Fruit fly (Drosophila melanogaster) whole organism, prepupa: ENCODE measurements around the gene CG31221.

Experiments
- Blimp-1 ChIP-seq: fragments of 200-800 bp; sonication (Bioruptor generic); optimal IDR thresholded peaks from 3 replicates; lab custom pipeline; 2017; ENCODE audit warnings: missing biosample characterization, missing genetic modification characterization, mild to moderate bottlenecking, moderate library complexity, missing genetic modification reagents
- CG10631 ChIP-seq: fragments of 200-800 bp; sonication (Bioruptor generic); optimal IDR thresholded peaks from 2 replicates; lab custom pipeline; 2016; ENCODE audit warnings: missing biosample characterization, missing genetic modification characterization
- CG11294 ChIP-seq: fragments of 200-800 bp; sonication (Bioruptor generic); IDR thresholded peaks from 2 replicates; pipeline ENCODE4 v1.3.6; 2022; ENCODE audit warnings: missing biosample characterization, missing genetic modification characterization
- CG11762 ChIP-seq: fragments of 200-800 bp; sonication (Bioruptor generic); optimal IDR thresholded peaks from 3 replicates; lab custom pipeline; 2016; ENCODE audit warnings: missing biosample characterization, missing genetic modification characterization; ENCODE audit not compliant: insufficient read depth
- CG11902 ChIP-seq: fragments of 200-800 bp; sonication (Bioruptor generic); optimal IDR thresholded peaks from 3 replicates; lab custom pipeline; 2016; ENCODE audit warnings: missing biosample characterization, missing genetic modification characterization
- CG15336 ChIP-seq: fragments of 200-800 bp; sonication (Bioruptor generic); IDR thresholded peaks from 2 replicates; pipeline ENCODE4 v1.3.6; 2022; ENCODE audit warnings: missing biosample characterization, missing genetic modification characterization
- CG32006 ChIP-seq: fragments of 200-800 bp; sonication (Bioruptor generic); optimal IDR thresholded peaks from 3 replicates; lab custom pipeline; 2017; ENCODE audit warnings: missing biosample characterization, mild to moderate bottlenecking, missing genetic modification characterization
- CG4318 ChIP-seq: fragments of 200-800 bp; sonication (Bioruptor generic); optimal IDR thresholded peaks from 3 replicates; lab custom pipeline; 2017; ENCODE audit warnings: missing biosample characterization, mild to moderate bottlenecking, missing genetic modification characterization
- CG6163 ChIP-seq: fragments of 200-800 bp; sonication (Bioruptor generic); IDR thresholded peaks from 3 replicates; pipeline ENCODE4 v1.3.6; 2022; ENCODE audit warnings: missing biosample characterization, missing genetic modification characterization
- CG6276 ChIP-seq: fragments of 200-800 bp; sonication (Bioruptor generic); optimal IDR thresholded peaks from 2 replicates; lab custom pipeline; 2017; ENCODE audit warnings: missing biosample characterization, mild to moderate bottlenecking, missing genetic modification characterization
- CG6854 ChIP-seq: fragments of 200-800 bp; sonication (Bioruptor generic); optimal IDR thresholded peaks from 2 replicates; lab custom pipeline; 2017; ENCODE audit warnings: missing biosample characterization, mild to moderate bottlenecking, missing genetic modification characterization
- CG7368 ChIP-seq: fragments of 200-800 bp; sonication (Bioruptor generic); optimal IDR thresholded peaks from 3 replicates; lab custom pipeline; 2016; ENCODE audit warnings: missing biosample characterization, missing genetic modification characterization
- CG8119 ChIP-seq: fragments of 200-800 bp; sonication (Bioruptor generic); IDR thresholded peaks from 3 replicates; pipeline ENCODE4 v1.3.6; 2022; ENCODE audit warnings: missing biosample characterization, missing genetic modification characterization
- CG8632 ChIP-seq: fragments of 200-800 bp; sonication (Bioruptor generic); optimal IDR thresholded peaks from 3 replicates; lab custom pipeline; 2016; ENCODE audit warnings: missing biosample characterization, missing genetic modification characterization
- CG9139 ChIP-seq: fragments of 200-800 bp; sonication (Bioruptor generic); optimal IDR thresholded peaks from 3 replicates; lab custom pipeline; 2017; ENCODE audit warnings: missing biosample characterization, mild to moderate bottlenecking, missing genetic modification characterization
- Eip75B ChIP-seq: fragments of 200-800 bp; sonication (Bioruptor generic); optimal IDR thresholded peaks from 3 replicates; lab custom pipeline; 2016; ENCODE audit warnings: missing biosample characterization, missing genetic modification characterization
- Eip78C ChIP-seq: fragments of 200-800 bp; sonication (Bioruptor generic); peaks from one replicate; lab custom pipeline; 2016; ENCODE audit warnings: missing biosample characterization, missing genetic modification characterization
- Ets21C ChIP-seq: fragments of 200-800 bp; sonication (Bioruptor generic); optimal IDR thresholded peaks from 3 replicates; lab custom pipeline; 2016; ENCODE audit warnings: missing biosample characterization, missing genetic modification characterization
- Ets96B ChIP-seq: fragments of 200-800 bp; optimal IDR thresholded peaks from 2 replicates; lab custom pipeline; 2019; ENCODE audit warnings: missing biosample characterization, mild to moderate bottlenecking, missing genetic modification characterization, moderate library complexity
- Gug ChIP-seq: fragments of 200-800 bp; sonication (Bioruptor generic); IDR thresholded peaks from 2 replicates; pipeline ENCODE4 v1.3.6; 2022; ENCODE audit warnings: missing biosample characterization, missing genetic modification characterization
- Hr39 ChIP-seq: fragments of 200-800 bp; sonication (Bioruptor generic); optimal IDR thresholded peaks from 2 replicates; lab custom pipeline; 2016; ENCODE audit warnings: missing biosample characterization, missing genetic modification characterization
- Hr4 ChIP-seq: fragments of 200-800 bp; sonication (Bioruptor generic); optimal IDR thresholded peaks from 3 replicates; lab custom pipeline; 2016; ENCODE audit warnings: missing biosample characterization, missing genetic modification characterization
- Lpt ChIP-seq: fragments of 200-800 bp; sonication (Bioruptor generic); optimal IDR thresholded peaks from 3 replicates; lab custom pipeline; 2016; ENCODE audit warnings: missing biosample characterization, missing genetic modification characterization
- Met ChIP-seq: fragments of 200-800 bp; sonication (Bioruptor generic); optimal IDR thresholded peaks from 3 replicates; lab custom pipeline; 2016; ENCODE audit warnings: missing biosample characterization, missing genetic modification characterization
- OdsH ChIP-seq: fragments of 200-800 bp; sonication (Bioruptor generic); optimal IDR thresholded peaks from 3 replicates; lab custom pipeline; 2016; ENCODE audit warnings: missing biosample characterization, missing genetic modification characterization
- Sox14 ChIP-seq: fragments of 200-800 bp; sonication (Bioruptor generic); optimal IDR thresholded peaks from 3 replicates; lab custom pipeline; 2016; ENCODE audit warnings: missing biosample characterization, missing genetic modification characterization
- achi ChIP-seq: fragments of 200-800 bp; sonication (Bioruptor generic); optimal IDR thresholded peaks from 3 replicates; lab custom pipeline; 2016; ENCODE audit warnings: missing biosample characterization, missing genetic modification characterization
- acj6 ChIP-seq: fragments of 200-800 bp; sonication (Bioruptor generic); optimal IDR thresholded peaks from 3 replicates; lab custom pipeline; 2016; ENCODE audit warnings: missing biosample characterization, missing genetic modification characterization
- cyc ChIP-seq: fragments of 200-800 bp; sonication (Bioruptor generic); optimal IDR thresholded peaks from 3 replicates; lab custom pipeline; 2016; ENCODE audit warnings: missing biosample characterization, missing genetic modification characterization
- dac ChIP-seq: fragments of 200-800 bp; sonication (Bioruptor generic); optimal IDR thresholded peaks from 2 replicates; lab custom pipeline; 2017; ENCODE audit warnings: missing biosample characterization, mild to moderate bottlenecking, missing genetic modification characterization
- dsx ChIP-seq: fragments of 200-800 bp; optimal IDR thresholded peaks from 3 replicates; lab custom pipeline; 2019; ENCODE audit warnings: missing biosample characterization, mild to moderate bottlenecking, missing genetic modification characterization, moderate library complexity; ENCODE audit not compliant: poor library complexity, severe bottlenecking
- eg ChIP-seq: fragments of 200-800 bp; sonication (Bioruptor generic); IDR thresholded peaks from 3 replicates; pipeline ENCODE4 v1.3.6; 2022; ENCODE audit warnings: missing biosample characterization, missing genetic modification characterization
- esn ChIP-seq: fragments of 200-800 bp; sonication (Bioruptor generic); optimal IDR thresholded peaks from 2 replicates; lab custom pipeline; 2016; ENCODE audit warnings: missing biosample characterization, mild to moderate bottlenecking, missing genetic modification characterization, moderate library complexity
- fd59A ChIP-seq: fragments of 200-800 bp; sonication (Bioruptor generic); optimal IDR thresholded peaks from 2 replicates; lab custom pipeline; 2017; ENCODE audit warnings: missing biosample characterization, mild to moderate bottlenecking, missing genetic modification characterization, missing genetic modification reagents
- fd85E ChIP-seq: fragments of 200-800 bp; sonication (Bioruptor generic); optimal IDR thresholded peaks from 3 replicates; lab custom pipeline; 2016; ENCODE audit warnings: missing biosample characterization, missing genetic modification characterization
- fkh ChIP-seq: fragments of 200-800 bp; sonication (Bioruptor generic); optimal IDR thresholded peaks from 3 replicates; lab custom pipeline; 2017; ENCODE audit warnings: missing biosample characterization, mild to moderate bottlenecking, missing genetic modification characterization, moderate library complexity
- lz ChIP-seq: fragments of 200-800 bp; sonication (Bioruptor generic); optimal IDR thresholded peaks from 3 replicates; lab custom pipeline; 2016; ENCODE audit warnings: missing biosample characterization, missing genetic modification characterization
- spab ChIP-seq: fragments of 200-800 bp; sonication (Bioruptor generic); optimal IDR thresholded peaks from 2 replicates; lab custom pipeline; 2017; ENCODE audit warnings: missing biosample characterization, mild to moderate bottlenecking, missing genetic modification characterization, missing genetic modification reagents
- ss ChIP-seq, 2 experiments: fragments of 200-800 bp; sonication (Bioruptor generic); optimal IDR thresholded peaks; 2 replicates in 1 of 2; 3 replicates in 1 of 2; lab custom pipeline; 2017 to 2018; ENCODE audit warnings: mild to moderate bottlenecking in 2 of 2, missing biosample characterization in 2 of 2, missing genetic modification characterization in 2 of 2, moderate library complexity in 1 of 2
- svp ChIP-seq: fragments of 200-800 bp; sonication (Bioruptor generic); peaks from one replicate; lab custom pipeline; 2016; ENCODE audit warnings: missing biosample characterization, missing genetic modification characterization
- vri ChIP-seq: fragments of 200-800 bp; sonication (Bioruptor generic); optimal IDR thresholded peaks from 3 replicates; lab custom pipeline; 2016; ENCODE audit warnings: missing biosample characterization, mild to moderate bottlenecking, missing genetic modification characterization

Gene CG31221

DNA sequence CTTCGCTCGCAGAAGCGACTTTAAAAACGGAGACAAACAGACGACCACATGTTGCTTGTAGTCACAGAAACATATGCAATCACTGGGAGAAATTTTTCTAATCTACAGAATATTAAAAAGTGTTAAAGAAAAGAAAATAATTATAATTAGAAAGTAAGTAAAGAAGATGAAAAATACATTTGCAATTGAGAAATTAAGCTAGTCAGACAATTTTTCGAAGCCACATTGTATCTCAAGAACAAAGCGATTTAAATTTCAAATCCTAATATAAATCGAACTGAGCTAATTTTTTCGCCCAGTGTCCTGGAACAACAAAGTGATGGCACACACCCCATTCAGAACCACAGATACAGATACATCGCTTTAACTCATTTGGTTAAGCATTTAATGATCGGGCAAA is 52.8 kb downstream of the CG31221 start (continued):
- TF ChIP-seq Blimp-1 (GFP tag; lab: Kevin White, UChicago) = no peak
- peak; percentile 47 for TF ChIP-seq Hr39 (GFP tag; lab: Kevin White, UChicago)
- TF ChIP-seq fkh (GFP tag; lab: Kevin White, UChicago) = peak; percentile 39
- TF ChIP-seq CG32006 (GFP tag; lab: Kevin White, UChicago) = peak; percentile 66
- peak; percentile 54; the same call in 1 of the 3 replicates for TF ChIP-seq CG6163 (GFP tag; lab: Robert Waterston, UW)
- TF ChIP-seq fd59A (GFP tag; lab: Kevin White, UChicago) = peak; percentile 19
- no peak for TF ChIP-seq CG9139 (GFP tag; lab: Kevin White, UChicago)
- peak; percentile 26 for TF ChIP-seq CG11762
- TF ChIP-seq CG6854 = no peak
- peak; percentile 56 for TF ChIP-seq lz
- TF ChIP-seq cyc (GFP tag; lab: Kevin White, UChicago) = peak; percentile 38
- TF ChIP-seq spab (GFP tag; lab: Kevin White, UChicago) = peak; percentile 54
- TF ChIP-seq Met (GFP tag; lab: Kevin White, UChicago) = peak; percentile 64

dm6 chr3R:19467464-19467863 is 55.0 kb downstream of the CG31221 start:
- TF ChIP-seq CG8632 (GFP tag; lab: Kevin White, UChicago) = no peak
- TF ChIP-seq fd85E (GFP tag; lab: Kevin White, UChicago) = no peak
- no peak for TF ChIP-seq dsx
- peak; percentile 47; the same call in 2 of the 3 replicates for TF ChIP-seq eg
- no peak for TF ChIP-seq vri (GFP tag; lab: Kevin White, UChicago)
- no peak for TF ChIP-seq acj6 (GFP tag; lab: Kevin White, UChicago)
- TF ChIP-seq spab (GFP tag; lab: Kevin White, UChicago) = no peak
- peak; percentile 44; the same call in 2 of the 3 replicates for TF ChIP-seq CG8119 (GFP tag; lab: Robert Waterston, UW)
- no peak for TF ChIP-seq OdsH (GFP tag; lab: Kevin White, UChicago)
- TF ChIP-seq fkh (GFP tag; lab: Kevin White, UChicago) = peak; percentile 23
- no peak for TF ChIP-seq Eip75B (GFP tag; lab: Kevin White, UChicago)
- TF ChIP-seq CG6854 = no peak
- no peak for TF ChIP-seq fd59A (GFP tag; lab: Kevin White, UChicago)
- no peak for TF ChIP-seq CG9139 (GFP tag; lab: Kevin White, UChicago)
- TF ChIP-seq CG6163 (GFP tag; lab: Robert Waterston, UW) = 0 out of 3 replicates have a peak, but pooled peaks have one; percentile 30
- TF ChIP-seq CG32006 (GFP tag; lab: Kevin White, UChicago) = peak; percentile 34
- no peak for TF ChIP-seq CG11762
- TF ChIP-seq Ets21C = no peak
- peak; percentile 19 for TF ChIP-seq Hr4 (GFP tag; lab: Kevin White, UChicago)
- TF ChIP-seq Eip78C = no peak
- TF ChIP-seq CG7368 (GFP tag; lab: Kevin White, UChicago) = peak; percentile 2
- TF ChIP-seq Gug (GFP tag; lab: Robert Waterston, UW) = no peak
- TF ChIP-seq, all 60 proteins: peak for 7

- TF ChIP-seq Eip78C (peak; percentile 3), CG10631 (GFP tag; lab: Kevin White, UChicago) (no peak)
Measured at dm6 chr3R:19470607-19471006, 58.1 kb downstream of the CG31221 start.

DNA sequence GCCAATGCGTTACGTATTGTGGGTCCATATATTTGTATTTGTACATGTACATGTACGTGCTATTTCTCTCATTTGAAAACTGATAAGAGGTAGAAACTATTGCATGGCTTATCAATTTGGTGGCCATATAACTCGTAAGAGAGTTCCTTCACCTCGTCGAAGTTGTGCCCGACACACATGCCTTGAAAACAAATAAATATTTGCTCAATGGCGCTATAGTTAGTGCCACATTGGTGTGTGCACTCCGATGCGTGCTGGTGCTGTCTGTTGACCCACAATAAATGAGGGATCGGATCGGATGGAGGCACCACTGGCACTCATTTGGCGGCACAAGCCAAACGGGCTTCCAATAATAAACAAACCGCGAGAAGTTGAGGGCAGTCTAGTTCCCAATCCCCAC is 59.7 kb downstream of the CG31221 start:
- TF ChIP-seq fkh (GFP tag; lab: Kevin White, UChicago) (peak; percentile 95), CG6854 (no peak), CG11294 (GFP tag; lab: Robert Waterston, UW) (no peak), cyc (GFP tag; lab: Kevin White, UChicago) (no peak), dsx (no peak), eg (0 out of 3 replicates have a peak, but pooled peaks have one; percentile 33), esn (no peak), Eip78C (peak; percentile 25)

- TF ChIP-seq CG10631 (GFP tag; lab: Kevin White, UChicago) = no peak
- TF ChIP-seq CG4318 (GFP tag; lab: Kevin White, UChicago) = no peak
- peak; percentile 52; the same call in 2 of the 3 replicates for TF ChIP-seq eg
- TF ChIP-seq CG11902 (GFP tag; lab: Kevin White, UChicago) = no peak
- TF ChIP-seq svp (GFP tag; lab: Kevin White, UChicago) = no peak
- no peak for TF ChIP-seq fkh (GFP tag; lab: Kevin White, UChicago)
- TF ChIP-seq OdsH (GFP tag; lab: Kevin White, UChicago) = no peak
- peak; percentile 72 for TF ChIP-seq CG15336 (GFP tag; lab: Robert Waterston, UW)
- no peak for TF ChIP-seq ss (GFP tag; optimal IDR thresholded peaks at IDR 0.05; lab: Kevin White, UChicago)
- TF ChIP-seq dsx = no peak
- TF ChIP-seq achi (GFP tag; lab: Kevin White, UChicago) = no peak
- TF ChIP-seq acj6 (GFP tag; lab: Kevin White, UChicago) = no peak
- TF ChIP-seq Hr4 (GFP tag; lab: Kevin White, UChicago) = no peak
- TF ChIP-seq CG7368 (GFP tag; lab: Kevin White, UChicago) = no peak
- TF ChIP-seq CG11294 (GFP tag; lab: Robert Waterston, UW) = no peak
- no peak for TF ChIP-seq Blimp-1 (GFP tag; lab: Kevin White, UChicago)
- TF ChIP-seq dac (GFP tag; lab: Kevin White, UChicago) = no peak
- TF ChIP-seq Eip78C = peak; percentile 35
- TF ChIP-seq Ets96B (tag; lab: Kevin White, UChicago) = no peak
- TF ChIP-seq Lpt = no peak
- peak; percentile 9 for TF ChIP-seq CG6276 (GFP tag; lab: Kevin White, UChicago)
- no peak for TF ChIP-seq Gug (GFP tag; lab: Robert Waterston, UW)
- no peak for TF ChIP-seq Sox14
Measured at dm6 chr3R:19474128-19474527, 61.6 kb downstream of the CG31221 start.
